Fruit fly (Drosophila melanogaster): ENCODE data around the gene CG31678.

The CG31678 gene

dm6 chr2L:20645394-20645869 lies 30.3 kb downstream of the CG31678 start, which contains the start of the genes phr6-4 and CG2608 (continued):
- TF ChIP-seq trem (tag; optimal IDR thresholded peaks at IDR 0.05): peak; percentile 97
- peak; percentile 66 for TF ChIP-seq CG11247 (GFP tag; IDR thresholded peaks at IDR 0.05)
- peak; percentile 85 for TF ChIP-seq CG7786 (GFP tag; optimal IDR thresholded peaks at IDR 0.05)
- peak; percentile 87 for TF ChIP-seq CG1529 (GFP tag; optimal IDR thresholded peaks at IDR 0.05)
- TF ChIP-seq CG14667 (GFP tag; IDR thresholded peaks at IDR 0.05): peak; percentile 76
- peak; percentile 89 for TF ChIP-seq sqz (GFP tag; optimal IDR thresholded peaks at IDR 0.05)
- peak; percentile 94 for TF ChIP-seq NfI (GFP tag; optimal IDR thresholded peaks at IDR 0.05)
- TF ChIP-seq gcm (GFP tag; optimal IDR thresholded peaks at IDR 0.05): peak; percentile 95
- TF ChIP-seq wor (GFP tag; IDR thresholded peaks at IDR 0.05): peak; percentile 78
- peak; percentile 77 for TF ChIP-seq CG11085 (GFP tag; IDR thresholded peaks at IDR 0.05)
- peak; percentile 89 for TF ChIP-seq CG10654 (GFP tag; optimal IDR thresholded peaks at IDR 0.05)
- TF ChIP-seq so (GFP tag; IDR thresholded peaks at IDR 0.05): peak; percentile 89
- TF ChIP-seq salm (tag; optimal IDR thresholded peaks at IDR 0.05): peak; percentile 90
- no peak for TF ChIP-seq ssp (GFP tag; IDR thresholded peaks at IDR 0.05)
- peak; percentile 70 for TF ChIP-seq Dp (GFP tag; optimal IDR thresholded peaks at IDR 0.05)
- TF ChIP-seq tgo (GFP tag; IDR thresholded peaks at IDR 0.05): peak; percentile 73; the same call in 2 of the 3 replicates
- peak; percentile 92 for TF ChIP-seq Atf-2 (GFP tag; optimal IDR thresholded peaks at IDR 0.05)
- TF ChIP-seq CG6654 (GFP tag; optimal IDR thresholded peaks at IDR 0.05): peak; percentile 76
- peak; percentile 89 for TF ChIP-seq CG16815 (GFP tag; optimal IDR thresholded peaks at IDR 0.05)
- peak; percentile 91 for TF ChIP-seq CG12155 (GFP tag; optimal IDR thresholded peaks at IDR 0.05)
- no peak for TF ChIP-seq unc-4 (GFP tag; IDR thresholded peaks at IDR 0.05; ENCODE audit: partially characterized antibody)
- TF ChIP-seq pzg (GFP tag; optimal IDR thresholded peaks at IDR 0.05): peak; percentile 37
- TF ChIP-seq pho (GFP tag; optimal IDR thresholded peaks at IDR 0.05): peak; percentile 88
- TF ChIP-seq insv (GFP tag; optimal IDR thresholded peaks at IDR 0.05): peak in 1 of 2 experiments; percentile 55
- peak; percentile 77 for TF ChIP-seq CG2116 (GFP tag; optimal IDR thresholded peaks at IDR 0.05)
- peak; percentile 85 for TF ChIP-seq dm (GFP tag; optimal IDR thresholded peaks at IDR 0.05)
- peak; percentile 80 for TF ChIP-seq Nf-YC (tag; optimal IDR thresholded peaks at IDR 0.05)
- peak; percentile 86 for TF ChIP-seq CrebB (tag; optimal IDR thresholded peaks at IDR 0.05)
- TF ChIP-seq fu2 (GFP tag; optimal IDR thresholded peaks at IDR 0.05): peak; percentile 87
- TF ChIP-seq CG6175 (GFP tag; IDR thresholded peaks at IDR 0.05): peak; percentile 68
- peak; percentile 86 to 95 for TF ChIP-seq dpn (GFP tag; optimal IDR thresholded peaks at IDR 0.05)
- peak; percentile 71 for TF ChIP-seq CG12236 (GFP tag; optimal IDR thresholded peaks at IDR 0.05)
- TF ChIP-seq CG4617 (GFP tag; optimal IDR thresholded peaks at IDR 0.05; ENCODE audit: borderline replicate concordance): peak; percentile 74
- peak; percentile 63 for TF ChIP-seq en (GFP tag; optimal IDR thresholded peaks at IDR 0.05)
- peak; percentile 93 for TF ChIP-seq lilli (GFP tag; optimal IDR thresholded peaks at IDR 0.05)
- TF ChIP-seq CG3065 (GFP tag; optimal IDR thresholded peaks at IDR 0.05): peak; percentile 86
- peak; percentile 87 for TF ChIP-seq CG8944 (GFP tag; optimal IDR thresholded peaks at IDR 0.05)
- TF ChIP-seq CG17612 (GFP tag; IDR thresholded peaks at IDR 0.05): peak; percentile 63; the same call in 1 of the 2 replicates
- peak; percentile 81 for TF ChIP-seq Ada2b (GFP tag; IDR thresholded peaks at IDR 0.05)
- peak; percentile 87 for TF ChIP-seq Ptx1 (GFP tag; IDR thresholded peaks at IDR 0.05)
- TF ChIP-seq Bdp1 (GFP tag; optimal IDR thresholded peaks at IDR 0.05): peak; percentile 79
- peak; percentile 57; the same call in 1 of the 2 replicates for TF ChIP-seq dati (GFP tag; IDR thresholded peaks at IDR 0.05)
- TF ChIP-seq fru (optimal IDR thresholded peaks at IDR 0.05): no peak
- TF ChIP-seq Sin3A (optimal IDR thresholded peaks at IDR 0.05): no peak
- TF ChIP-seq D19A (tag; optimal IDR thresholded peaks at IDR 0.05): peak; percentile 90
- peak; percentile 94 for TF ChIP-seq CG10209 (GFP tag; optimal IDR thresholded peaks at IDR 0.05)
- peak; percentile 92 for TF ChIP-seq tin (GFP tag; optimal IDR thresholded peaks at IDR 0.05)
- peak; percentile 69; the same call in 2 of the 3 replicates for TF ChIP-seq CG11560 (tag; IDR thresholded peaks at IDR 0.05)
- peak; percentile 77 for TF ChIP-seq ase (GFP tag; IDR thresholded peaks at IDR 0.05)
- TF ChIP-seq CG1602 (GFP tag; optimal IDR thresholded peaks at IDR 0.05): peak; percentile 92
- TF ChIP-seq CG4424 (GFP tag; optimal IDR thresholded peaks at IDR 0.05): peak; percentile 94
- peak; percentile 96 for TF ChIP-seq CG12659 (GFP tag; optimal IDR thresholded peaks at IDR 0.05)

Data from whole organism, embryonic.